Worm (Caenorhabditis elegans) whole organism, mixed stage, embryonic: Measurements from ENCODE around the gene gcl-1.

Experiments used
- M03D4.4 ChIP-seq: sonication (generic microtip); optimal IDR thresholded peaks from 2 replicates; lab custom pipeline; 2017; ENCODE audit warnings: mild to moderate bottlenecking, missing genetic modification characterization, missing compliant biosample characterization
- bed-3 ChIP-seq: fragments of 200-800 bp; sonication (Bioruptor generic); optimal IDR thresholded peaks from 3 replicates; lab custom pipeline; 2018; ENCODE audit warnings: mild to moderate bottlenecking, missing genetic modification characterization, moderate library complexity, missing compliant biosample characterization
- blmp-1 ChIP-seq: fragments of 150-350 bp; optimal IDR thresholded peaks from 2 replicates; lab custom pipeline; 2014; ENCODE audit warnings: missing biosample characterization, missing genetic modification characterization
- ceh-39 ChIP-seq: fragments of 150-350 bp; optimal IDR thresholded peaks from 2 replicates; lab custom pipeline; 2014; ENCODE audit warnings: missing biosample characterization, missing genetic modification characterization
- ceh-43 ChIP-seq: fragments of 200-800 bp; sonication (Bioruptor generic); optimal IDR thresholded peaks from 2 replicates; lab custom pipeline; 2018; ENCODE audit warnings: mild to moderate bottlenecking, missing genetic modification characterization, moderate library complexity, missing compliant biosample characterization
- ceh-83 ChIP-seq: fragments of 200-800 bp; sonication (Bioruptor generic); optimal IDR thresholded peaks from 2 replicates; lab custom pipeline; 2018; ENCODE audit warnings: mild to moderate bottlenecking, missing genetic modification characterization, missing compliant biosample characterization
- ces-1 ChIP-seq: fragments of 150-350 bp; optimal IDR thresholded peaks from 2 replicates; lab custom pipeline; 2014; ENCODE audit warnings: missing biosample characterization, missing genetic modification reagents, missing genetic modification characterization
- cnd-1 ChIP-seq: fragments of 200-800 bp; sonication (Bioruptor generic); optimal IDR thresholded peaks from 2 replicates; lab custom pipeline; 2018; ENCODE audit warnings: mild to moderate bottlenecking, missing genetic modification characterization, missing compliant biosample characterization
- drap-1 ChIP-seq: fragments of 200-800 bp; sonication (Bioruptor generic); optimal IDR thresholded peaks from 3 replicates; lab custom pipeline; 2018; ENCODE audit warnings: mild to moderate bottlenecking, missing genetic modification characterization, missing compliant biosample characterization
- elt-1 ChIP-seq: sonication (generic microtip); optimal IDR thresholded peaks from 2 replicates; lab custom pipeline; 2017; ENCODE audit warnings: missing genetic modification characterization, mild to moderate bottlenecking, missing compliant biosample characterization, antibody characterized with exemption, moderate library complexity, borderline replicate concordance; ENCODE audit not compliant: insufficient read depth
- elt-3 ChIP-seq: fragments of 150-350 bp; optimal IDR thresholded peaks from 2 replicates; lab custom pipeline; 2014; ENCODE audit warnings: missing biosample characterization, missing genetic modification characterization
- flh-1 ChIP-seq: fragments of 200-800 bp; sonication (Bioruptor generic); optimal IDR thresholded peaks from 2 replicates; lab custom pipeline; 2018; ENCODE audit warnings: mild to moderate bottlenecking, missing genetic modification characterization, moderate library complexity, missing compliant biosample characterization
- ham-2 ChIP-seq: fragments of 200-800 bp; sonication (Bioruptor generic); optimal IDR thresholded peaks from 2 replicates; lab custom pipeline; 2018; ENCODE audit warnings: mild to moderate bottlenecking, missing genetic modification characterization, missing compliant biosample characterization
- hlh-1 ChIP-seq: fragments of 150-350 bp; optimal IDR thresholded peaks from 2 replicates; lab custom pipeline; 2014; ENCODE audit warnings: missing biosample characterization, missing genetic modification reagents, missing genetic modification characterization
- lin-13 ChIP-seq: fragments of 150-350 bp; optimal IDR thresholded peaks from 2 replicates; lab custom pipeline; 2014; ENCODE audit warnings: missing biosample characterization, missing genetic modification characterization
- lin-32 ChIP-seq: fragments of 200-800 bp; sonication (Bioruptor generic); optimal IDR thresholded peaks from 2 replicates; lab custom pipeline; 2018; ENCODE audit warnings: mild to moderate bottlenecking, missing genetic modification characterization, missing compliant biosample characterization
- lsy-2 ChIP-seq: fragments of 150-350 bp; optimal IDR thresholded peaks from 2 replicates; lab custom pipeline; 2014; ENCODE audit warnings: missing biosample characterization, missing genetic modification characterization
- mab-5 ChIP-seq: fragments of 150-350 bp; optimal IDR thresholded peaks from 2 replicates; lab custom pipeline; 2014; ENCODE audit warnings: missing biosample characterization, missing genetic modification characterization
- mep-1 ChIP-seq: fragments of 150-350 bp; optimal IDR thresholded peaks from 2 replicates; lab custom pipeline; 2017; ENCODE audit warnings: missing biosample characterization, missing genetic modification reagents, missing genetic modification characterization, inconsistent platforms
- mls-2 ChIP-seq: sonication (generic microtip); optimal IDR thresholded peaks from 2 replicates; lab custom pipeline; 2016; ENCODE audit warnings: mild to moderate bottlenecking, missing genetic modification characterization, moderate library complexity, missing compliant biosample characterization
- nhr-12 ChIP-seq: fragments of 150-350 bp; optimal IDR thresholded peaks from 2 replicates; lab custom pipeline; 2014; ENCODE audit warnings: missing biosample characterization, missing genetic modification characterization
- nhr-2 ChIP-seq: fragments of 150-350 bp; optimal IDR thresholded peaks from 2 replicates; lab custom pipeline; 2014; ENCODE audit warnings: missing biosample characterization, missing genetic modification characterization
- nhr-237 ChIP-seq: fragments of 150-350 bp; optimal IDR thresholded peaks from 2 replicates; lab custom pipeline; 2014; ENCODE audit warnings: missing biosample characterization, missing genetic modification characterization
- nhr-28 ChIP-seq: fragments of 150-350 bp; optimal IDR thresholded peaks from 2 replicates; lab custom pipeline; 2014; ENCODE audit warnings: missing biosample characterization, missing genetic modification characterization
- nhr-76 ChIP-seq: sonication (generic microtip); optimal IDR thresholded peaks from 2 replicates; lab custom pipeline; 2017; ENCODE audit warnings: missing biosample characterization, missing genetic modification characterization
- pha-4 ChIP-seq: fragments of 150-350 bp; optimal IDR thresholded peaks from 2 replicates; lab custom pipeline; 2018; ENCODE audit warnings: missing biosample characterization, missing genetic modification reagents, missing genetic modification characterization
- sem-2 ChIP-seq: fragments of 200-800 bp; sonication (Bioruptor generic); optimal IDR thresholded peaks from 2 replicates; lab custom pipeline; 2018; ENCODE audit warnings: mild to moderate bottlenecking, missing genetic modification characterization, missing compliant biosample characterization
- snpc-4 ChIP-seq: fragments of 150-350 bp; optimal IDR thresholded peaks from 2 replicates; lab custom pipeline; 2014; ENCODE audit warnings: missing biosample characterization, missing genetic modification characterization
- sptf-1 ChIP-seq: sonication (generic microtip); optimal IDR thresholded peaks from 2 replicates; lab custom pipeline; 2017; ENCODE audit warnings: mild to moderate bottlenecking, missing genetic modification characterization, moderate library complexity, missing compliant biosample characterization
- tbx-8 ChIP-seq: fragments of 200-800 bp; sonication (Bioruptor generic); optimal IDR thresholded peaks from 2 replicates; lab custom pipeline; 2018; ENCODE audit warnings: mild to moderate bottlenecking, missing genetic modification characterization, moderate library complexity, missing compliant biosample characterization
- unc-120 ChIP-seq: sonication (generic microtip); optimal IDR thresholded peaks from 2 replicates; lab custom pipeline; 2017; ENCODE audit warnings: missing genetic modification characterization, missing compliant biosample characterization; ENCODE audit not compliant: poor library complexity, severe bottlenecking
- unc-39 ChIP-seq: fragments of 150-350 bp; optimal IDR thresholded peaks from 2 replicates; lab custom pipeline; 2014; ENCODE audit warnings: missing biosample characterization, missing genetic modification characterization
- unc-62 ChIP-seq: fragments of 150-350 bp; optimal IDR thresholded peaks from 2 replicates; lab custom pipeline; 2014; ENCODE audit warnings: missing biosample characterization, missing genetic modification reagents, missing genetic modification characterization
- zip-8 ChIP-seq: fragments of 150-350 bp; optimal IDR thresholded peaks from 2 replicates; lab custom pipeline; 2014; ENCODE audit warnings: missing biosample characterization, missing genetic modification characterization
- ztf-11 ChIP-seq: fragments of 150-350 bp; optimal IDR thresholded peaks from 2 replicates; lab custom pipeline; 2014; ENCODE audit warnings: missing biosample characterization, missing genetic modification characterization

The gcl-1 gene

DNA sequence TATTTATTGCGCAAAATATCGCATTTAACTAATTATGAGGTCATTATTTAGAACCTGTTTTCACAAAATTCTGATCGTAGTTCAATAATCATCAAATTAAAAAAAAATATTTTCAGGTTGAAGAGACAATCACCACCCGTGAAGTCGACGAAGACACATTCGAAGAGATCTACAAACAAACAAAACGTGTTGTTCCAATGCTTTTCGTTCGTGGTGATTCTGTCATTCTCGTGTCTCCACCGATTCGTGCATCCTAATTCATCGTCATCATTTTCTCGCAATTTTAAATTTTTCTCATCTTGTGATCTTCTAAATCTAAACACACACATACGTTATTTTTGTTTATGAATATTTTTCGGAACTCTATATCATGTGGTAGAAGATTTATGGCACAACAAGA is 23.9 kb downstream of the gcl-1 start:
- TF ChIP-seq snpc-4: no peak
- peak; percentile 3 for TF ChIP-seq nhr-237
- TF ChIP-seq sem-2 (GFP tag; lab: Kevin White, UChicago): no peak
- no peak for TF ChIP-seq M03D4.4
- TF ChIP-seq ceh-43 (GFP tag; lab: Kevin White, UChicago): no peak
- no peak for TF ChIP-seq mls-2 (tag; lab: Kevin White, UChicago)
- no peak for TF ChIP-seq unc-62

DNA sequence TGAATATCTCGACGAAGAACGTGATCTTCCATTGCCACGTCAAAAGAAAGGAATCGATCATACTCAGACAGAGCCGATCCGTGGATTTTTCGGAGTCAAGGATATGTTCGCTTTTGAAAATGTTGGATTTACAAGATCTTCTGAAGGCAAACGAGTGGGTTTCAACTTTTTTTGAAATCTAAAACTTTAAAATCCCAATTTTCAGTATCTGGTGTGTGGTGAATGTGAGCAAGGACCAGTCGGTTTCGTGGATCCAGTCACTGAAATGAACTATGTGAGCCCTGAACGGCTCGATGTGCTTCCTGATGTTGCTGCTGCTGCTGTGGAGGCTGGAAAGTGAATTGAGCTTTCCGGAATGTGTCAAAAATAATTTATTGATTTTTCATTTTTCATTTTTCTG is 25.8 kb downstream of the gcl-1 start, which contains the start of gene lsm-3:
lsm-3 (plus strand) TSS at position 301 of the 400 bp plus-strand sequence.
- TF ChIP-seq mep-1: no peak
- TF ChIP-seq elt-1 (tag; lab: Kevin White, UChicago): no peak
- no peak for TF ChIP-seq pha-4 (tag; lab: Kevin White, UChicago)
- no peak for TF ChIP-seq unc-62
- no peak for TF ChIP-seq nhr-76 (tag; lab: Kevin White, UChicago)
- TF ChIP-seq hlh-1 (tag; lab: Kevin White, UChicago): no peak
- no peak for TF ChIP-seq unc-120 (tag; lab: Kevin White, UChicago)
- no peak for TF ChIP-seq nhr-28

DNA sequence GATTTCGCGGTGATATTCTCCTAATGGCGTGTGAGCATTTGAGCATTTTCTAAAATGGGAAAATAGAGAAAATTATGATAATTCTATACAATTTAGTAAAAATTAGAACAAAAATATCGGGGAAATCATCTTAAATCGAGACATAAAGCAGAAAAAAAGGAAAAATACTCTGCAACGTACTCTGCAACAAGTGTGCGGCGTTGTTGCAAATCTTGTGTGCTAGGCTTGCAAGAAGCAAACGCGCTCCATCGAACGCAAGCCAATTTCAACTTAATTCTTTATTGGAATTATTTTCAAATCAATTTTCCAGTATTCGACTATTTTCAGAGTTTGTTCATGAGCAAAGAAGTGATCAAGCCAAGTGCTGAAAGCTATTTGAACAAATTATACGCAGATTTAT is 26.7 kb downstream of the gcl-1 start, which contains the start of the genes Y62E10A.20, Y62E10A.23 and mdt-9:
Y62E10A.20 (minus strand) TSS at position 49 of the 400 bp plus-strand sequence.
Y62E10A.23 (plus strand) TSS at position 282 of the 400 bp plus-strand sequence.
mdt-9 (plus strand) TSS at position 338 of the 400 bp plus-strand sequence.
- TF ChIP-seq tbx-8 (GFP tag; lab: Kevin White, UChicago) (no peak), mls-2 (tag; lab: Kevin White, UChicago) (peak; percentile 76), nhr-237 (peak; percentile 66), bed-3 (GFP tag; lab: Kevin White, UChicago) (no peak), nhr-12 (tag; lab: Kevin White, UChicago) (no peak), ceh-83 (peak; percentile 69), unc-62 (peak; percentile 43), zip-8 (tag; lab: Kevin White, UChicago) (no peak), sem-2 (GFP tag; lab: Kevin White, UChicago) (no peak), flh-1 (GFP tag; lab: Kevin White, UChicago) (peak; percentile 21), ztf-11 (tag; lab: Kevin White, UChicago) (peak; percentile 72), M03D4.4 (peak; percentile 80), hlh-1 (tag; lab: Kevin White, UChicago) (peak; percentile 78), nhr-2 (tag; lab: Kevin White, UChicago) (peak; percentile 8), ceh-39 (tag; lab: Kevin White, UChicago) (peak; percentile 78), snpc-4 (no peak), drap-1 (peak; percentile 75), cnd-1 (tag; lab: Kevin White, UChicago) (peak; percentile 58), mep-1 (peak; percentile 89), pha-4 (tag; lab: Kevin White, UChicago) (peak; percentile 64), nhr-28 (peak; percentile 62), ces-1 (GFP tag; lab: Kevin White, UChicago) (peak; percentile 92), lin-13 (peak; percentile 63), elt-1 (tag; lab: Kevin White, UChicago) (no peak), blmp-1 (tag; lab: Kevin White, UChicago) (peak; percentile 57), ham-2 (GFP tag; lab: Kevin White, UChicago) (peak; percentile 85), ceh-43 (GFP tag; lab: Kevin White, UChicago) (peak; percentile 74), lsy-2 (tag; lab: Kevin White, UChicago) (peak; percentile 76), sptf-1 (tag; lab: Kevin White, UChicago) (peak; percentile 89), lin-32 (no peak), elt-3 (tag; lab: Kevin White, UChicago) (no peak), unc-120 (tag; lab: Kevin White, UChicago) (peak; percentile 72), unc-39 (tag; lab: Kevin White, UChicago) (no peak), mab-5 (tag; lab: Kevin White, UChicago) (peak; percentile 2), nhr-76 (tag; lab: Kevin White, UChicago) (peak; percentile 64)
